Fruit fly (Drosophila melanogaster) whole organism, embryonic: ENCODE results near the gene Sap30.

Experiments used
- BEAF-32 ChIP-seq: fragments of 200-800 bp; sonication (Bioruptor generic); optimal IDR thresholded peaks from 3 replicates; lab custom pipeline; 2017; ENCODE audit warnings: missing biosample characterization, missing genetic modification characterization, mild to moderate bottlenecking, moderate library complexity, missing genetic modification reagents
- Blimp-1 ChIP-seq: fragments of 200-800 bp; sonication (Bioruptor generic); optimal IDR thresholded peaks from 3 replicates; lab custom pipeline; 2018; ENCODE audit warnings: missing biosample characterization, missing genetic modification characterization, mild to moderate bottlenecking, moderate library complexity, missing genetic modification reagents
- Bteb2 ChIP-seq: fragments of 200-800 bp; sonication (Bioruptor generic); optimal IDR thresholded peaks from 2 replicates; lab custom pipeline; 2016; ENCODE audit warnings: missing biosample characterization, missing genetic modification characterization
- C15 ChIP-seq: fragments of 200-800 bp; sonication (Bioruptor generic); IDR thresholded peaks from 3 replicates; pipeline ENCODE4 v1.3.6; 2022; ENCODE audit warnings: missing biosample characterization, missing genetic modification characterization
- CG10147 ChIP-seq: fragments of 200-800 bp; sonication (Bioruptor generic); optimal IDR thresholded peaks from 2 replicates; lab custom pipeline; 2019; ENCODE audit warnings: missing biosample characterization, mild to moderate bottlenecking, missing genetic modification characterization, moderate library complexity
- CG10654 ChIP-seq: fragments of 200-800 bp; sonication (Bioruptor generic); optimal IDR thresholded peaks from 2 replicates; lab custom pipeline; 2016; ENCODE audit warnings: missing biosample characterization, missing genetic modification characterization
- CG11723 ChIP-seq: fragments of 200-800 bp; sonication (Bioruptor generic); optimal IDR thresholded peaks from 2 replicates; lab custom pipeline; 2017; ENCODE audit warnings: missing biosample characterization, mild to moderate bottlenecking, missing genetic modification characterization
- CG1233 ChIP-seq: fragments of 200-800 bp; sonication (Bioruptor generic); optimal IDR thresholded peaks from 4 replicates; lab custom pipeline; 2018; ENCODE audit warnings: missing biosample characterization, mild to moderate bottlenecking, missing genetic modification characterization
- CG14441 ChIP-seq: fragments of 200-800 bp; sonication (Bioruptor generic); IDR thresholded peaks from 2 replicates; pipeline ENCODE4 v1.3.6; 2022; ENCODE audit warnings: missing biosample characterization, missing genetic modification characterization
- CG15514 ChIP-seq: fragments of 200-800 bp; sonication (Bioruptor generic); optimal IDR thresholded peaks from 3 replicates; lab custom pipeline; 2017; ENCODE audit warnings: missing biosample characterization, missing genetic modification characterization, mild to moderate bottlenecking, moderate library complexity, missing genetic modification reagents
- CG1647 ChIP-seq: fragments of 200-800 bp; sonication (Bioruptor generic); optimal IDR thresholded peaks from 3 replicates; lab custom pipeline; 2016; ENCODE audit warnings: missing biosample characterization, missing genetic modification characterization
- CG17361 ChIP-seq: fragments of 200-800 bp; sonication (Bioruptor generic); IDR thresholded peaks from 3 replicates; pipeline ENCODE4 v1.3.6; 2022; ENCODE audit warnings: missing biosample characterization, missing genetic modification characterization
- CG17802 ChIP-seq: fragments of 200-800 bp; sonication (Bioruptor generic); optimal IDR thresholded peaks from 2 replicates; lab custom pipeline; 2018; ENCODE audit warnings: missing biosample characterization, mild to moderate bottlenecking, missing genetic modification characterization, moderate library complexity
- CG17829 ChIP-seq: fragments of 200-800 bp; optimal IDR thresholded peaks from 2 replicates; lab custom pipeline; 2019; ENCODE audit warnings: missing biosample characterization, mild to moderate bottlenecking, missing genetic modification characterization, moderate library complexity
- CG18599 ChIP-seq: fragments of 200-800 bp; sonication (Bioruptor generic); optimal IDR thresholded peaks from 3 replicates; lab custom pipeline; 2017; ENCODE audit warnings: missing biosample characterization, missing genetic modification characterization, mild to moderate bottlenecking, moderate library complexity, missing genetic modification reagents
- CG2875 ChIP-seq: fragments of 200-800 bp; sonication (Bioruptor generic); optimal IDR thresholded peaks from 2 replicates; lab custom pipeline; 2017; ENCODE audit warnings: missing biosample characterization, mild to moderate bottlenecking, missing genetic modification characterization, missing genetic modification reagents
- CG30403 ChIP-seq: fragments of 200-800 bp; sonication (Bioruptor generic); optimal IDR thresholded peaks from 3 replicates; lab custom pipeline; 2016; ENCODE audit warnings: missing biosample characterization, missing genetic modification characterization
- CG31365 ChIP-seq: fragments of 200-800 bp; sonication (Bioruptor generic); optimal IDR thresholded peaks from 2 replicates; lab custom pipeline; 2018; ENCODE audit warnings: missing biosample characterization, mild to moderate bottlenecking, missing genetic modification characterization
- CG31441 ChIP-seq: fragments of 200-800 bp; sonication (Bioruptor generic); IDR thresholded peaks from 2 replicates; pipeline ENCODE4 v1.3.6; 2022; ENCODE audit warnings: missing biosample characterization, missing genetic modification characterization
- CG3163 ChIP-seq: fragments of 200-800 bp; sonication (Bioruptor generic); optimal IDR thresholded peaks from 3 replicates; lab custom pipeline; 2016; ENCODE audit warnings: missing biosample characterization, missing genetic modification characterization
- CG7357 ChIP-seq: fragments of 200-800 bp; sonication (Bioruptor generic); IDR thresholded peaks from 3 replicates; pipeline ENCODE4 v1.3.6; 2022; ENCODE audit warnings: missing biosample characterization, missing genetic modification characterization
- CG8290 ChIP-seq, 3 experiments: fragments of 200-800 bp; sonication (Bioruptor generic); optimal IDR thresholded peaks; 2 replicates each; lab custom pipeline; 2016 to 2019; ENCODE audit warnings: missing biosample characterization in 3 of 3, missing genetic modification characterization in 3 of 3, mild to moderate bottlenecking in 2 of 3, moderate library complexity in 1 of 3
- CHES-1-like ChIP-seq: fragments of 200-800 bp; sonication (Bioruptor generic); optimal IDR thresholded peaks from 2 replicates; lab custom pipeline; 2016; ENCODE audit warnings: missing biosample characterization, missing genetic modification characterization
- CTCF ChIP-seq: fragments of 200-800 bp; sonication (Bioruptor generic); optimal IDR thresholded peaks from 2 replicates; lab custom pipeline; 2017; ENCODE audit warnings: missing biosample characterization, mild to moderate bottlenecking, missing genetic modification characterization, moderate library complexity
- H2.0 ChIP-seq: fragments of 200-800 bp; sonication (Bioruptor generic); IDR thresholded peaks from 2 replicates; pipeline ENCODE4 v1.3.6; 2022; ENCODE audit warnings: missing biosample characterization, missing genetic modification characterization
- HLH4C ChIP-seq: fragments of 200-800 bp; sonication (Bioruptor generic); IDR thresholded peaks from 3 replicates; pipeline ENCODE4 v1.3.6; 2022; ENCODE audit warnings: missing biosample characterization, missing genetic modification characterization; ENCODE audit not compliant: partially characterized antibody
- Lhr ChIP-seq: fragments of 200-800 bp; sonication (Bioruptor generic); optimal IDR thresholded peaks from 3 replicates; lab custom pipeline; 2017; ENCODE audit warnings: mild to moderate bottlenecking, missing biosample characterization, missing genetic modification reagents, missing genetic modification characterization
- Mad ChIP-seq: fragments of 200-800 bp; sonication (Bioruptor generic); optimal IDR thresholded peaks from 2 replicates; lab custom pipeline; 2016; ENCODE audit warnings: missing biosample characterization, missing genetic modification characterization
- Opbp ChIP-seq: fragments of 200-800 bp; sonication (Bioruptor generic); IDR thresholded peaks from 3 replicates; pipeline ENCODE4 v1.3.6; 2022; ENCODE audit warnings: missing biosample characterization, missing genetic modification characterization; ENCODE audit not compliant: partially characterized antibody
- Spps ChIP-seq: fragments of 200-800 bp; sonication (Bioruptor generic); optimal IDR thresholded peaks from 2 replicates; lab custom pipeline; 2018; ENCODE audit warnings: missing biosample characterization, mild to moderate bottlenecking, missing genetic modification characterization
- YL-1 ChIP-seq: fragments of 200-800 bp; sonication (Bioruptor generic); optimal IDR thresholded peaks from 3 replicates; lab custom pipeline; 2017; ENCODE audit warnings: missing biosample characterization, mild to moderate bottlenecking, missing genetic modification characterization
- bab2 ChIP-seq: fragments of 200-800 bp; sonication (Bioruptor generic); optimal IDR thresholded peaks from 2 replicates; lab custom pipeline; 2016; ENCODE audit warnings: missing biosample characterization, missing genetic modification characterization
- cad ChIP-seq: fragments of >200 bp; optimal IDR thresholded peaks from 2 replicates; lab custom pipeline; 2017; ENCODE audit warnings: missing biosample characterization, missing genetic modification characterization
- corto ChIP-seq: fragments of 200-800 bp; sonication (Bioruptor generic); optimal IDR thresholded peaks from 2 replicates; lab custom pipeline; 2016; ENCODE audit warnings: missing biosample characterization, mild to moderate bottlenecking, missing genetic modification characterization, moderate library complexity
- dmrt99B ChIP-seq: fragments of 200-800 bp; sonication (Bioruptor generic); optimal IDR thresholded peaks from 2 replicates; lab custom pipeline; 2018; ENCODE audit warnings: missing biosample characterization, mild to moderate bottlenecking, missing genetic modification characterization, moderate library complexity
- ems ChIP-seq: fragments of 200-800 bp; sonication (Bioruptor generic); optimal IDR thresholded peaks from 3 replicates; lab custom pipeline; 2016; ENCODE audit warnings: missing biosample characterization, missing genetic modification characterization
- ftz-f1 ChIP-seq: fragments of 200-800 bp; sonication (Bioruptor generic); optimal IDR thresholded peaks from 2 replicates; lab custom pipeline; 2016; ENCODE audit warnings: missing biosample characterization, missing genetic modification characterization
- fu2 ChIP-seq: fragments of 200-800 bp; sonication (Bioruptor generic); optimal IDR thresholded peaks from 2 replicates; lab custom pipeline; 2016; ENCODE audit warnings: missing biosample characterization, missing genetic modification characterization
- gfzf ChIP-seq: fragments of 200-800 bp; sonication (Bioruptor generic); optimal IDR thresholded peaks from 2 replicates; lab custom pipeline; 2016; ENCODE audit warnings: missing biosample characterization, mild to moderate bottlenecking, missing genetic modification characterization, moderate library complexity
- gsb-n ChIP-seq: fragments of 200-800 bp; sonication (Bioruptor generic); optimal IDR thresholded peaks from 3 replicates; lab custom pipeline; 2018; ENCODE audit warnings: missing biosample characterization, mild to moderate bottlenecking, missing genetic modification characterization
- hb ChIP-seq: fragments of 200-800 bp; sonication (Bioruptor generic); IDR thresholded peaks from 3 replicates; pipeline ENCODE4 v1.3.6; 2022; ENCODE audit warnings: missing biosample characterization, missing genetic modification characterization; ENCODE audit not compliant: partially characterized antibody
- hbn ChIP-seq: fragments of 200-800 bp; sonication (Bioruptor generic); IDR thresholded peaks from 2 replicates; pipeline ENCODE4 v1.3.6; 2022; ENCODE audit warnings: missing biosample characterization, missing genetic modification characterization; ENCODE audit not compliant: partially characterized antibody
- hkb ChIP-seq, 2 experiments: fragments of 200-800 bp in 1 of 2; fragments of >200 bp in 1 of 2; sonication (Bioruptor generic) in 1 of 2; IDR thresholded peaks in 1 of 2; optimal IDR thresholded peaks in 1 of 2; 2 replicates each; pipeline versions ENCODE4 v1.3.6 to Lab custom; 2017 to 2022; ENCODE audit warnings: missing biosample characterization in 1 of 2, missing genetic modification characterization in 1 of 2
- jumu ChIP-seq: fragments of 200-800 bp; sonication (Bioruptor generic); optimal IDR thresholded peaks from 3 replicates; lab custom pipeline; 2016; ENCODE audit warnings: missing biosample characterization, missing genetic modification characterization
- mam ChIP-seq: fragments of 200-800 bp; sonication (Bioruptor generic); optimal IDR thresholded peaks from 3 replicates; lab custom pipeline; 2016; ENCODE audit warnings: missing biosample characterization, missing genetic modification characterization
- phol ChIP-seq: fragments of 200-800 bp; sonication (Bioruptor generic); optimal IDR thresholded peaks from 3 replicates; lab custom pipeline; 2018; ENCODE audit warnings: missing biosample characterization, mild to moderate bottlenecking, missing genetic modification characterization, moderate library complexity
- tgo ChIP-seq: fragments of 200-800 bp; sonication (Bioruptor generic); IDR thresholded peaks from 3 replicates; pipeline ENCODE4 v1.3.6; 2022; ENCODE audit warnings: missing biosample characterization, missing genetic modification characterization
- unc-4 ChIP-seq: fragments of 200-800 bp; sonication (Bioruptor generic); IDR thresholded peaks from 2 replicates; pipeline ENCODE4 v1.3.6; 2022; ENCODE audit warnings: missing biosample characterization, missing genetic modification characterization; ENCODE audit not compliant: partially characterized antibody
- wek ChIP-seq: fragments of 200-800 bp; sonication (Bioruptor generic); optimal IDR thresholded peaks from 3 replicates; lab custom pipeline; 2018; ENCODE audit warnings: missing biosample characterization, mild to moderate bottlenecking, missing genetic modification characterization, moderate library complexity
- z ChIP-seq: fragments of 200-800 bp; sonication (Bioruptor generic); IDR thresholded peaks from 3 replicates; pipeline ENCODE4 v1.3.6; 2022; ENCODE audit warnings: missing biosample characterization, missing genetic modification characterization

Gene Sap30

DNA sequence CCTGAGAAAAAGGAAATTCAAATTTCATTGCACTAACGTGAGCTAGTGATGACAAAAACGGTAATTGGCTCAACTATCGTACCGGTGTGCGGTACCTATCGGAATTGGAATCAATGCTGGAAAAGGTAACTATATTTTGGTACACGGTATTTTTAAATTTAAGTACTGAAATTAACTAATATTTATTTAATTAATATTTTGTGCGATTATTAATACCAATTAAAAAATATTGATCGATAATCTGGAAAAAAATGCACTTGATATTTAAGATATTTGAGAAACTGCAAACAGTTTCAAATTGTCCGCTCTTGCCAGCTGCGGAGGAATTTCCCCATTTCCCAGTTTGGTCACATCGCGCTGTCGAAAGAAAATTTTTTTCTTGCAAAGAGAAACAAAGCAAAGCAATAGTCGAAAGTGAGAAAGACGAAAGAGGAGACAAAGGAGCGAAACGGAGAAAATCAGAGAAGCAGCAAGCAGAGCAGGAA lies 375 bp downstream of the Sap30 start (continued):
- TF ChIP-seq hbn, result peak; percentile 29; the same call in 1 of the 2 replicates
- TF ChIP-seq CG18599, result no peak
- TF ChIP-seq phol (tag; lab: Kevin White, UChicago), result peak; percentile 1
- no peak for TF ChIP-seq z
- TF ChIP-seq C15 (GFP tag; lab: Robert Waterston, UW), result no peak
- TF ChIP-seq CG17361, result 0 out of 3 replicates have a peak, but pooled peaks have one; percentile 35
- TF ChIP-seq fu2 (GFP tag; lab: Kevin White, UChicago), result no peak
- TF ChIP-seq Spps, result no peak
- peak; percentile 5 for TF ChIP-seq YL-1 (GFP tag; lab: Kevin White, UChicago)
- TF ChIP-seq CG1233 (GFP tag; lab: Kevin White, UChicago), result no peak
- no peak for TF ChIP-seq CG8290 (GFP tag; optimal IDR thresholded peaks at IDR 0.05; lab: Kevin White, UChicago)
- TF ChIP-seq CG8290 (tag; optimal IDR thresholded peaks at IDR 0.05; lab: Kevin White, UChicago), result no peak
- no peak for TF ChIP-seq hb (GFP tag; lab: Robert Waterston, UW)
- no peak for TF ChIP-seq jumu (GFP tag; lab: Kevin White, UChicago)
- TF ChIP-seq CG31365, result no peak
- TF ChIP-seq Lhr (GFP tag; lab: Kevin White, UChicago), result peak; percentile 14
- TF ChIP-seq CG1647 (GFP tag; lab: Kevin White, UChicago), result no peak
- TF ChIP-seq CG11723 (GFP tag; lab: Kevin White, UChicago), result no peak
- no peak for TF ChIP-seq dmrt99B (tag; lab: Kevin White, UChicago)
- peak; percentile 55 for TF ChIP-seq gfzf (GFP tag; lab: Kevin White, UChicago)
- TF ChIP-seq H2.0 (GFP tag; lab: Robert Waterston, UW), result no peak
- TF ChIP-seq CG30403 (GFP tag; lab: Kevin White, UChicago), result peak; percentile 5
- TF ChIP-seq CG10654 (GFP tag; lab: Kevin White, UChicago), result no peak
- no peak for TF ChIP-seq CHES-1-like (GFP tag; lab: Kevin White, UChicago)
- no peak for TF ChIP-seq Mad (GFP tag; lab: Kevin White, UChicago)
- TF ChIP-seq CG17829 (tag; lab: Kevin White, UChicago), result peak; percentile 6
- no peak for TF ChIP-seq CG7357 (GFP tag; lab: Robert Waterston, UW)
- TF ChIP-seq CTCF, result no peak
- TF ChIP-seq CG14441 (GFP tag; lab: Robert Waterston, UW), result no peak
- TF ChIP-seq tgo (GFP tag; lab: Robert Waterston, UW), result no peak
- no peak for TF ChIP-seq CG31441 (GFP tag; lab: Robert Waterston, UW)
- 0 out of 3 replicates have a peak, but pooled peaks have one; percentile 51 for TF ChIP-seq HLH4C (GFP tag; lab: Robert Waterston, UW)
- TF ChIP-seq CG15514 (GFP tag; lab: Kevin White, UChicago), result peak; percentile 81
- TF ChIP-seq Blimp-1 (GFP tag; lab: Kevin White, UChicago), result no peak
- no peak for TF ChIP-seq hkb (optimal IDR thresholded peaks at IDR 0.05; lab: Kevin White, UChicago)
- TF ChIP-seq hkb (GFP tag; IDR thresholded peaks at IDR 0.05; lab: Robert Waterston, UW), result no peak
- TF ChIP-seq Opbp (GFP tag; lab: Robert Waterston, UW), result peak; percentile 39; the same call in 1 of the 3 replicates
- no peak for TF ChIP-seq CG10147 (GFP tag; lab: Kevin White, UChicago)
- no peak for TF ChIP-seq CG3163 (GFP tag; lab: Kevin White, UChicago)
- peak; percentile 76 for TF ChIP-seq BEAF-32 (GFP tag; lab: Kevin White, UChicago)
- no peak for TF ChIP-seq bab2 (GFP tag; lab: Kevin White, UChicago)
- no peak for TF ChIP-seq ems (GFP tag; lab: Kevin White, UChicago)
- TF ChIP-seq CG2875 (GFP tag; lab: Kevin White, UChicago), result no peak
- TF ChIP-seq unc-4 (GFP tag; lab: Robert Waterston, UW), result peak; percentile 51; the same call in 1 of the 2 replicates
- TF ChIP-seq wek (GFP tag; lab: Kevin White, UChicago), result no peak
- TF ChIP-seq cad (GFP tag; lab: Kevin White, UChicago), result no peak
- TF ChIP-seq corto (GFP tag; lab: Kevin White, UChicago), result no peak
- no peak for TF ChIP-seq Bteb2 (GFP tag; lab: Kevin White, UChicago)
- no peak for TF ChIP-seq mam (GFP tag; lab: Kevin White, UChicago)
- TF ChIP-seq ftz-f1, result no peak
- no peak for TF ChIP-seq CG17802 (tag; lab: Kevin White, UChicago)
- TF ChIP-seq gsb-n, result no peak
